Fruit fly (Drosophila melanogaster) whole organism, embryonic: ENCODE measurements around the gene MEP-1.
A peak's percentile ranks its signal among the peaks of the same experiment; 100 is the strongest.

ENCODE experiments used
- Ada2b ChIP-seq: fragments of 200-800 bp; sonication (Bioruptor generic); IDR thresholded peaks from 2 replicates; pipeline ENCODE4 v1.3.6; 2022; ENCODE audit warnings: missing biosample characterization, missing genetic modification characterization
- Atf3 ChIP-seq: fragments of 200-800 bp; sonication (Bioruptor generic); optimal IDR thresholded peaks from 3 replicates; lab custom pipeline; 2016; ENCODE audit warnings: missing biosample characterization, missing genetic modification characterization
- CG10959 ChIP-seq: fragments of 200-800 bp; sonication (Bioruptor generic); IDR thresholded peaks from 2 replicates; pipeline ENCODE4 v1.3.6; 2022; ENCODE audit warnings: missing biosample characterization, missing genetic modification characterization
- CG11456 ChIP-seq: fragments of 200-800 bp; sonication (Bioruptor generic); IDR thresholded peaks from 3 replicates; pipeline ENCODE4 v1.3.6; 2022; ENCODE audit warnings: missing biosample characterization, missing genetic modification characterization
- CG11723 ChIP-seq: fragments of 200-800 bp; sonication (Bioruptor generic); optimal IDR thresholded peaks from 2 replicates; lab custom pipeline; 2017; ENCODE audit warnings: missing biosample characterization, mild to moderate bottlenecking, missing genetic modification characterization
- CG12659 ChIP-seq: fragments of 200-800 bp; sonication (Bioruptor generic); optimal IDR thresholded peaks from 3 replicates; lab custom pipeline; 2017; ENCODE audit warnings: mild to moderate bottlenecking, missing biosample characterization, missing genetic modification reagents, missing genetic modification characterization
- CG14014 ChIP-seq: fragments of 200-800 bp; sonication (Bioruptor generic); IDR thresholded peaks from 2 replicates; pipeline ENCODE4 v1.3.6; 2022; ENCODE audit warnings: missing biosample characterization, missing genetic modification characterization
- CG14441 ChIP-seq: fragments of 200-800 bp; sonication (Bioruptor generic); IDR thresholded peaks from 2 replicates; pipeline ENCODE4 v1.3.6; 2022; ENCODE audit warnings: missing biosample characterization, missing genetic modification characterization
- CG1602 ChIP-seq: fragments of 200-800 bp; sonication (Bioruptor generic); optimal IDR thresholded peaks from 3 replicates; lab custom pipeline; 2016; ENCODE audit warnings: missing biosample characterization, missing genetic modification characterization
- CG16815 ChIP-seq: fragments of 200-800 bp; sonication (Bioruptor generic); optimal IDR thresholded peaks from 3 replicates; lab custom pipeline; 2017; ENCODE audit warnings: missing biosample characterization, mild to moderate bottlenecking, missing genetic modification characterization
- CG17328 ChIP-seq: fragments of 200-800 bp; sonication (Bioruptor generic); IDR thresholded peaks from 2 replicates; pipeline ENCODE4 v1.3.6; 2022; ENCODE audit warnings: missing biosample characterization, missing genetic modification characterization
- CG1792 ChIP-seq: fragments of 200-800 bp; sonication (Bioruptor generic); optimal IDR thresholded peaks from 2 replicates; lab custom pipeline; 2016; ENCODE audit warnings: missing biosample characterization, missing genetic modification characterization
- CG32532 ChIP-seq: fragments of 200-800 bp; sonication (Bioruptor generic); IDR thresholded peaks from 2 replicates; pipeline ENCODE4 v1.3.6; 2022; ENCODE audit warnings: missing biosample characterization, missing genetic modification characterization
- CG32767 ChIP-seq: fragments of 200-800 bp; sonication (Bioruptor generic); IDR thresholded peaks from 2 replicates; pipeline ENCODE4 v1.3.6; 2022; ENCODE audit warnings: missing biosample characterization, missing genetic modification characterization
- CG34376 ChIP-seq: fragments of 200-800 bp; sonication (Bioruptor generic); optimal IDR thresholded peaks from 2 replicates; lab custom pipeline; 2018; ENCODE audit warnings: missing biosample characterization, mild to moderate bottlenecking, missing genetic modification characterization
- CG3847 ChIP-seq: fragments of 200-800 bp; sonication (Bioruptor generic); IDR thresholded peaks from 2 replicates; pipeline ENCODE4 v1.3.6; 2022; ENCODE audit warnings: missing biosample characterization, missing genetic modification characterization
- CG42726 ChIP-seq: fragments of 200-800 bp; sonication (Bioruptor generic); IDR thresholded peaks from 2 replicates; pipeline ENCODE4 v1.3.6; 2022; ENCODE audit warnings: missing biosample characterization, missing genetic modification characterization; ENCODE audit not compliant: partially characterized antibody
- CG43689 ChIP-seq: fragments of 200-800 bp; sonication (Bioruptor generic); IDR thresholded peaks from 2 replicates; pipeline ENCODE4 v1.3.6; 2022; ENCODE audit warnings: missing biosample characterization, missing genetic modification characterization
- CG4820 ChIP-seq: fragments of 200-800 bp; sonication (Bioruptor generic); optimal IDR thresholded peaks from 3 replicates; lab custom pipeline; 2016; ENCODE audit warnings: missing biosample characterization, missing genetic modification characterization
- CG6689 ChIP-seq: fragments of 200-800 bp; sonication (Bioruptor generic); IDR thresholded peaks from 2 replicates; pipeline ENCODE4 v1.3.6; 2022; ENCODE audit warnings: missing biosample characterization, missing genetic modification characterization
- CG6813 ChIP-seq: fragments of 200-800 bp; sonication (Bioruptor generic); optimal IDR thresholded peaks from 2 replicates; lab custom pipeline; 2017; ENCODE audit warnings: missing biosample characterization, missing genetic modification characterization, mild to moderate bottlenecking, moderate library complexity, missing genetic modification reagents
- CkIIα-i1 ChIP-seq: fragments of 200-800 bp; sonication (Bioruptor generic); IDR thresholded peaks from 2 replicates; pipeline ENCODE4 v1.3.6; 2022; ENCODE audit warnings: missing biosample characterization, missing genetic modification characterization
- CrebB ChIP-seq: fragments of 200-800 bp; sonication (Bioruptor generic); optimal IDR thresholded peaks from 3 replicates; lab custom pipeline; 2018; ENCODE audit warnings: missing biosample characterization, mild to moderate bottlenecking, missing genetic modification characterization
- D19A ChIP-seq: fragments of 200-800 bp; optimal IDR thresholded peaks from 3 replicates; lab custom pipeline; 2019; ENCODE audit warnings: missing biosample characterization, mild to moderate bottlenecking, missing genetic modification characterization, moderate library complexity
- Dbx ChIP-seq: fragments of 200-800 bp; sonication (Bioruptor generic); IDR thresholded peaks from 3 replicates; pipeline ENCODE4 v1.3.6; 2022; ENCODE audit warnings: missing biosample characterization, missing genetic modification characterization
- Doc3 ChIP-seq: fragments of 200-800 bp; sonication (Bioruptor generic); IDR thresholded peaks from 3 replicates; pipeline ENCODE4 v1.3.6; 2022; ENCODE audit warnings: missing biosample characterization, missing genetic modification characterization; ENCODE audit not compliant: partially characterized antibody
- E2f1 ChIP-seq: fragments of 200-800 bp; sonication (Bioruptor generic); IDR thresholded peaks from 2 replicates; pipeline ENCODE4 v1.3.6; 2022; ENCODE audit warnings: missing biosample characterization, missing genetic modification characterization
- Hey ChIP-seq: fragments of 200-800 bp; sonication (Bioruptor generic); optimal IDR thresholded peaks from 3 replicates; lab custom pipeline; 2018; ENCODE audit warnings: missing biosample characterization, mild to moderate bottlenecking, missing genetic modification characterization
- HmgD ChIP-seq: fragments of 200-800 bp; sonication (Bioruptor generic); optimal IDR thresholded peaks from 3 replicates; lab custom pipeline; 2016; ENCODE audit warnings: missing biosample characterization, missing genetic modification characterization
- MBD-R2 ChIP-seq: fragments of 200-800 bp; sonication (Bioruptor generic); IDR thresholded peaks from 2 replicates; pipeline ENCODE4 v1.3.6; 2022; ENCODE audit warnings: missing biosample characterization, missing genetic modification characterization
- Max ChIP-seq: fragments of 200-800 bp; sonication (Bioruptor generic); optimal IDR thresholded peaks from 2 replicates; lab custom pipeline; 2016; ENCODE audit warnings: missing biosample characterization, mild to moderate bottlenecking, missing genetic modification characterization
- Meics ChIP-seq: fragments of 200-800 bp; sonication (Bioruptor generic); optimal IDR thresholded peaks from 2 replicates; lab custom pipeline; 2017; ENCODE audit warnings: missing biosample characterization, mild to moderate bottlenecking, missing genetic modification characterization
- Side ChIP-seq: fragments of 200-800 bp; sonication (Bioruptor generic); optimal IDR thresholded peaks from 2 replicates; lab custom pipeline; 2016; ENCODE audit warnings: missing biosample characterization, missing genetic modification characterization
- Ssrp ChIP-seq: fragments of 200-800 bp; sonication (Bioruptor generic); optimal IDR thresholded peaks from 2 replicates; lab custom pipeline; 2018; ENCODE audit warnings: missing biosample characterization, mild to moderate bottlenecking, missing genetic modification characterization, moderate library complexity
- Stat92E ChIP-seq, 3 experiments: fragments of >200 bp in 2 of 3; fragments of 200-800 bp in 1 of 3; sonication (Bioruptor generic) in 1 of 3; optimal IDR thresholded peaks; 2 replicates each; lab custom pipeline; 2017 to 2019; ENCODE audit warnings: missing biosample characterization in 3 of 3, missing genetic modification characterization in 3 of 3, mild to moderate bottlenecking in 1 of 3, moderate library complexity in 1 of 3
- Xbp1 ChIP-seq: fragments of 200-800 bp; sonication (Bioruptor generic); optimal IDR thresholded peaks from 3 replicates; lab custom pipeline; 2016; ENCODE audit warnings: missing biosample characterization, mild to moderate bottlenecking, missing genetic modification characterization
- Xrp1 ChIP-seq: fragments of 200-800 bp; sonication (Bioruptor generic); IDR thresholded peaks from 2 replicates; pipeline ENCODE4 v1.3.6; 2022; ENCODE audit warnings: missing biosample characterization, missing genetic modification characterization
- amos ChIP-seq: fragments of 200-800 bp; sonication (Bioruptor generic); IDR thresholded peaks from 2 replicates; pipeline ENCODE4 v1.3.6; 2022; ENCODE audit warnings: missing biosample characterization, missing genetic modification characterization; ENCODE audit not compliant: partially characterized antibody
- cato ChIP-seq: fragments of 200-800 bp; sonication (Bioruptor generic); optimal IDR thresholded peaks from 2 replicates; lab custom pipeline; 2016; ENCODE audit warnings: missing biosample characterization, missing genetic modification characterization, borderline replicate concordance
- ci ChIP-seq: fragments of 200-800 bp; sonication (Bioruptor generic); IDR thresholded peaks from 3 replicates; pipeline ENCODE4 v1.3.6; 2022; ENCODE audit warnings: missing biosample characterization, missing genetic modification characterization
- corto ChIP-seq: fragments of 200-800 bp; sonication (Bioruptor generic); optimal IDR thresholded peaks from 2 replicates; lab custom pipeline; 2016; ENCODE audit warnings: missing biosample characterization, mild to moderate bottlenecking, missing genetic modification characterization, moderate library complexity
- fru ChIP-seq: fragments of >200 bp; optimal IDR thresholded peaks from 2 replicates; lab custom pipeline; 2017
- gsb ChIP-seq: fragments of 200-800 bp; sonication (Bioruptor generic); IDR thresholded peaks from 2 replicates; pipeline ENCODE4 v1.3.6; 2022; ENCODE audit warnings: missing biosample characterization, missing genetic modification characterization
- gt ChIP-seq: fragments of 200-800 bp; sonication (Bioruptor generic); IDR thresholded peaks from 2 replicates; pipeline ENCODE4 v1.3.6; 2022; ENCODE audit warnings: missing biosample characterization, missing genetic modification characterization
- hth ChIP-seq: fragments of >200 bp; optimal IDR thresholded peaks from 2 replicates; lab custom pipeline; 2017; ENCODE audit warnings: inconsistent platforms
- jigr1 ChIP-seq: fragments of 200-800 bp; sonication (Bioruptor generic); IDR thresholded peaks from 3 replicates; pipeline ENCODE4 v1.3.6; 2022; ENCODE audit warnings: missing biosample characterization, missing genetic modification characterization
- mam ChIP-seq: fragments of 200-800 bp; sonication (Bioruptor generic); optimal IDR thresholded peaks from 3 replicates; lab custom pipeline; 2016; ENCODE audit warnings: missing biosample characterization, missing genetic modification characterization
- sens-2 ChIP-seq: fragments of 200-800 bp; sonication (Bioruptor generic); IDR thresholded peaks from 2 replicates; pipeline ENCODE4 v1.3.6; 2022; ENCODE audit warnings: missing biosample characterization, missing genetic modification characterization
- slp2 ChIP-seq: fragments of 200-800 bp; sonication (Bioruptor generic); optimal IDR thresholded peaks from 2 replicates; lab custom pipeline; 2016; ENCODE audit warnings: missing biosample characterization, missing genetic modification characterization
- ttk ChIP-seq: fragments of 200-800 bp; sonication (Bioruptor generic); IDR thresholded peaks from 2 replicates; pipeline ENCODE4 v2.1.2; 2022; ENCODE audit warnings: missing biosample characterization, missing genetic modification characterization
- tx ChIP-seq: fragments of 200-800 bp; sonication (Bioruptor generic); optimal IDR thresholded peaks from 2 replicates; lab custom pipeline; 2016; ENCODE audit warnings: missing biosample characterization, missing genetic modification characterization
- unc-4 ChIP-seq: fragments of 200-800 bp; sonication (Bioruptor generic); IDR thresholded peaks from 2 replicates; pipeline ENCODE4 v1.3.6; 2022; ENCODE audit warnings: missing biosample characterization, missing genetic modification characterization; ENCODE audit not compliant: partially characterized antibody

The MEP-1 gene

DNA sequence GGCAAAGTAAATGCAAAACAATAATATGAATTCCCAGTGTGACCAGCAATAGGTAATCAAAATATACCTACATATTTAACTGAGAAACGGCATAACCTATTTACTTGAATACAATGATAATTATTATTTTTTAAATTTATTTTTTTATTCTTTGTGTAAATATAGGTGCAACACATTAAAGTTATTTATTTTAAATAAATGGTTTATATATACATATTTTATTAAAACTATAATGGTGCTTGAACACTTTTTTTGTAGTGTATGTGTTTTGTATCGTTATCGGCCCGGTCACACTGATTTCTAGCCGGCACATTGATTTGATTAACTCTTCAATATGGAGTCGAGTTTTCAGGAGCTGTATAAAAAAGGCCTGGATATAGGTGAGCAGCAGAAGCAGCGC lies 20.3 kb downstream of the MEP-1 start, which contains the start of the genes ProRS-m, CG42304 and Snup (continued):
- TF ChIP-seq CG14014 (GFP tag; lab: Robert Waterston, UW) (0 out of 2 replicates have a peak, but pooled peaks have one; percentile 32), CG11456 (GFP tag; lab: Robert Waterston, UW) (0 out of 3 replicates have a peak, but pooled peaks have one; percentile 11), CG34376 (GFP tag; lab: Kevin White, UChicago) (no peak), D19A (tag; lab: Kevin White, UChicago) (no peak), slp2 (GFP tag; lab: Kevin White, UChicago) (no peak), amos (GFP tag; lab: Robert Waterston, UW) (no peak), corto (no peak), gt (GFP tag; lab: Robert Waterston, UW) (no peak), ttk (peak; percentile 78), fru (lab: Kevin White, UChicago) (no peak), CG11723 (GFP tag; lab: Kevin White, UChicago) (no peak), Dbx (peak; percentile 12; the same call in 1 of the 3 replicates), CG4820 (peak; percentile 19), sens-2 (GFP tag; lab: Robert Waterston, UW) (no peak), Ssrp (peak; percentile 47), Xrp1 (GFP tag; lab: Robert Waterston, UW) (peak; percentile 71; the same call in 1 of the 2 replicates), tx (GFP tag; lab: Kevin White, UChicago) (no peak), CG32767 (GFP tag; lab: Robert Waterston, UW) (peak; percentile 64; the same call in 1 of the 2 replicates), CG6689 (GFP tag; lab: Robert Waterston, UW) (peak; percentile 79), mam (GFP tag; lab: Kevin White, UChicago) (no peak), CG10959 (no peak), CG1602 (peak; percentile 25), CG42726 (GFP tag; lab: Robert Waterston, UW) (no peak), Max (GFP tag; lab: Kevin White, UChicago) (peak; percentile 9), Hey (tag; lab: Kevin White, UChicago) (no peak), CG12659 (GFP tag; lab: Kevin White, UChicago) (peak; percentile 25), CG6813 (no peak), Doc3 (GFP tag; lab: Robert Waterston, UW) (no peak), Meics (GFP tag; lab: Kevin White, UChicago) (peak; percentile 34), CrebB (tag; lab: Kevin White, UChicago) (no peak), CG3847 (GFP tag; lab: Robert Waterston, UW) (peak; percentile 44; the same call in 1 of the 2 replicates), Atf3 (GFP tag; lab: Kevin White, UChicago) (no peak), CG17328 (GFP tag; lab: Robert Waterston, UW) (peak; percentile 54; the same call in 1 of the 2 replicates), Xbp1 (peak; percentile 36), CkIIα-i1 (GFP tag; lab: Robert Waterston, UW) (no peak), CG16815 (GFP tag; lab: Kevin White, UChicago) (no peak), HmgD (GFP tag; lab: Kevin White, UChicago) (no peak), ci (GFP tag; lab: Robert Waterston, UW) (no peak), CG1792 (no peak), Ada2b (peak; percentile 30; the same call in 1 of the 2 replicates), Side (no peak), hth (no peak), MBD-R2 (GFP tag; lab: Robert Waterston, UW) (peak; percentile 71), CG32532 (peak; percentile 72), E2f1 (peak; percentile 82), CG14441 (GFP tag; lab: Robert Waterston, UW) (peak; percentile 71), gsb (no peak), jigr1 (GFP tag; lab: Robert Waterston, UW) (0 out of 3 replicates have a peak, but pooled peaks have one; percentile 53), Stat92E (GFP tag; optimal IDR thresholded peaks at IDR 0.05; lab: Kevin White, UChicago) (peak in 1 of 3 experiments; percentile 18), unc-4 (GFP tag; lab: Robert Waterston, UW) (no peak), cato (GFP tag; lab: Kevin White, UChicago) (peak; percentile 14), CG43689 (GFP tag; lab: Robert Waterston, UW) (peak; percentile 42; the same call in 1 of the 2 replicates)
